Worm (Caenorhabditis elegans): ENCODE measurements around the gene C56E10.3.

DNA sequence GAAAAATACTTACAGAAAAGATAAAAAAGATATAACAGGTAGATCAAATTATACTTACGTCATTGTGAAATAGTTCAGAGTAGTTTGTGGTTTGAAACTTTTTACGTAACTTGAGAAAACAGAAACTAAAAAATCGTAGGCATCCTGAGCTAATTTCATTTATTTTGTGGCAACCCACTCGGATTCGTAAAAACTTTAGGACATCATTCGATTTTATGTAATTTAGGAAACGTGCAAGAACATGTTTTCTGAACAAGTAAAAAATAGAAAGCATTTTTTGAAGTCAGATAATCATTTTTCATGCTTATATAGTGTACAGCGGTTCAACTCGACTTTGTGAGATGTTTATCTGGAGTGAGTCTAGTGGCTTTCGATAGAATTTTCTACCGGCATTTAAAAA is 46.7 kb upstream of the C56E10.3 start, which contains the start of gene hic-1:
- TF ChIP-seq lin-13 (tag; optimal IDR thresholded peaks at IDR 0.05) (no peak), nhr-28 (tag; optimal IDR thresholded peaks at IDR 0.05) (no peak), blmp-1 (tag; optimal IDR thresholded peaks at IDR 0.05) (no peak), nhr-237 (tag; optimal IDR thresholded peaks at IDR 0.05) (no peak), nhr-2 (tag; optimal IDR thresholded peaks at IDR 0.05) (no peak), snpc-4 (tag; optimal IDR thresholded peaks at IDR 0.05) (no peak), unc-62 (GFP tag; optimal IDR thresholded peaks at IDR 0.05) (no peak), elt-1 (tag; optimal IDR thresholded peaks at IDR 0.05; ENCODE audit: borderline replicate concordance, insufficient read depth) (no peak)

Measured in whole organism, mixed stage, embryonic.